Worm (Caenorhabditis elegans) whole organism, early embryonic: ENCODE data around the gene daf-42.

Source experiments
- B0310.2 ChIP-seq: sonication (generic microtip); optimal IDR thresholded peaks from 2 replicates; lab custom pipeline; 2016; ENCODE audit warnings: mild to moderate bottlenecking, missing genetic modification characterization, missing compliant biosample characterization
- F13C5.2 ChIP-seq: sonication (generic microtip); optimal IDR thresholded peaks from 2 replicates; lab custom pipeline; 2017; ENCODE audit warnings: mild to moderate bottlenecking, missing genetic modification characterization, inconsistent platforms, missing compliant biosample characterization
- aly-1 ChIP-seq: sonication (generic microtip); optimal IDR thresholded peaks from 2 replicates; lab custom pipeline; 2016; ENCODE audit warnings: missing genetic modification characterization, missing compliant biosample characterization
- ama-1 ChIP-seq: fragments of 150-350 bp; optimal IDR thresholded peaks from 2 replicates; lab custom pipeline; 2014
- ceh-13 ChIP-seq: fragments of 200-800 bp; sonication (Bioruptor generic); optimal IDR thresholded peaks from 2 replicates; lab custom pipeline; 2018; ENCODE audit warnings: mild to moderate bottlenecking, missing genetic modification characterization, missing compliant biosample characterization
- ceh-36 ChIP-seq: sonication (generic microtip); optimal IDR thresholded peaks from 2 replicates; lab custom pipeline; 2016; ENCODE audit warnings: missing genetic modification characterization, inconsistent platforms, missing compliant biosample characterization
- ets-7 ChIP-seq: sonication (generic microtip); optimal IDR thresholded peaks from 2 replicates; lab custom pipeline; 2016; ENCODE audit warnings: missing genotype, missing genetic modification characterization, missing compliant biosample characterization
- flt-1 ChIP-seq: fragments of 200-800 bp; sonication (Bioruptor generic); IDR thresholded peaks from 2 replicates; pipeline ENCODE4 v1.3.6; 2022; ENCODE audit warnings: missing genetic modification characterization, missing compliant biosample characterization
- hmbx-1 ChIP-seq: sonication (generic microtip); optimal IDR thresholded peaks from 2 replicates; lab custom pipeline; 2016; ENCODE audit warnings: mild to moderate bottlenecking, missing genetic modification characterization, missing compliant biosample characterization
- hmg-4 ChIP-seq: fragments of 200-800 bp; sonication (Bioruptor generic); optimal IDR thresholded peaks from 2 replicates; lab custom pipeline; 2018; ENCODE audit warnings: mild to moderate bottlenecking, missing genetic modification characterization, missing compliant biosample characterization
- hnd-1 ChIP-seq: sonication (generic microtip); optimal IDR thresholded peaks from 2 replicates; lab custom pipeline; 2016; ENCODE audit warnings: missing genetic modification characterization, missing compliant biosample characterization
- pes-1 ChIP-seq: fragments of 200-800 bp; sonication (Bioruptor generic); IDR thresholded peaks from 2 replicates; pipeline ENCODE4 v1.3.6; 2022; ENCODE audit warnings: missing genetic modification reagents, missing genetic modification characterization, missing compliant biosample characterization
- scrt-1 ChIP-seq: fragments of 200-800 bp; sonication (Bioruptor generic); IDR thresholded peaks from 2 replicates; pipeline ENCODE4 v1.3.6; 2022; ENCODE audit warnings: missing genetic modification characterization, missing compliant biosample characterization
- sea-1 ChIP-seq: fragments of 200-800 bp; sonication (Bioruptor generic); conservative IDR thresholded peaks from 2 replicates; pipeline ENCODE4 v1.3.6; 2022; ENCODE audit warnings: missing genetic modification characterization, missing compliant biosample characterization
- tbx-11 ChIP-seq: fragments of 200-800 bp; sonication (Bioruptor generic); IDR thresholded peaks from 2 replicates; pipeline ENCODE4 v1.3.6; 2022; ENCODE audit warnings: missing genetic modification characterization, missing compliant biosample characterization
- tbx-37 ChIP-seq: fragments of 200-800 bp; sonication (Bioruptor generic); conservative IDR thresholded peaks from 2 replicates; pipeline ENCODE4 v1.3.6; 2022; ENCODE audit warnings: missing genetic modification reagents, missing genetic modification characterization, missing compliant biosample characterization
- tra-4 ChIP-seq: sonication (generic microtip); optimal IDR thresholded peaks from 2 replicates; lab custom pipeline; 2017; ENCODE audit warnings: missing genetic modification characterization, missing compliant biosample characterization

daf-42 gene

ce11 chrIV:7328918-7329317 is 17.7 kb downstream of the daf-42 start, which contains the start of gene sqst-2:
Gene sqst-2 (minus strand): TSS chrIV:7328975.
- no peak for TF ChIP-seq F13C5.2 (tag; lab: Kevin White, UChicago)
- TF ChIP-seq ets-7 (tag; lab: Kevin White, UChicago), result no peak

ce11 chrIV:7326613-7327149 is 20.0 kb downstream of the daf-42 start, which contains the start of gene ifo-1:
Gene ifo-1 (minus strand): TSS chrIV:7326663.
- TF ChIP-seq tra-4, result no peak
- TF ChIP-seq ama-1 (lab: Kevin White, UChicago), result no peak
- TF ChIP-seq tbx-37 (GFP tag; lab: Robert Waterston, UW), result no peak
- TF ChIP-seq F13C5.2 (tag; lab: Kevin White, UChicago), result no peak
- TF ChIP-seq B0310.2 (tag; lab: Kevin White, UChicago), result no peak
- TF ChIP-seq ets-7 (tag; lab: Kevin White, UChicago), result no peak
- TF ChIP-seq ceh-36 (tag; lab: Kevin White, UChicago), result no peak
- no peak for TF ChIP-seq tbx-11
- no peak for TF ChIP-seq hnd-1
- TF ChIP-seq ceh-13 (GFP tag; lab: Kevin White, UChicago), result no peak
- TF ChIP-seq scrt-1 (GFP tag; lab: Robert Waterston, UW), result no peak
- TF ChIP-seq hmg-4 (GFP tag; lab: Kevin White, UChicago), result no peak
- TF ChIP-seq pes-1 (GFP tag; lab: Robert Waterston, UW), result no peak
- TF ChIP-seq hmbx-1, result no peak
- no peak for TF ChIP-seq sea-1 (GFP tag; lab: Robert Waterston, UW)

- TF ChIP-seq pes-1 (GFP tag; lab: Robert Waterston, UW), result no peak
- TF ChIP-seq ceh-36 (tag; lab: Kevin White, UChicago), result no peak
- TF ChIP-seq aly-1 (tag; lab: Kevin White, UChicago), result no peak
- no peak for TF ChIP-seq ama-1 (lab: Kevin White, UChicago)
- no peak for TF ChIP-seq ets-7 (tag; lab: Kevin White, UChicago)
- no peak for TF ChIP-seq sea-1 (GFP tag; lab: Robert Waterston, UW)
- no peak for TF ChIP-seq tra-4
- TF ChIP-seq hnd-1, result no peak
- no peak for TF ChIP-seq tbx-11
- TF ChIP-seq B0310.2 (tag; lab: Kevin White, UChicago), result no peak
- no peak for TF ChIP-seq tbx-37 (GFP tag; lab: Robert Waterston, UW)
These were observed 21.0 kb downstream of the daf-42 start for ce11 chrIV:7325698-7326097.

ce11 chrIV:7324913-7325312 is 21.7 kb downstream of the daf-42 start:
- TF ChIP-seq aly-1 (tag; lab: Kevin White, UChicago) (no peak), tra-4 (no peak), tbx-37 (GFP tag; lab: Robert Waterston, UW) (no peak), hmbx-1 (no peak), hnd-1 (no peak), scrt-1 (GFP tag; lab: Robert Waterston, UW) (no peak), sea-1 (GFP tag; lab: Robert Waterston, UW) (no peak), ceh-13 (GFP tag; lab: Kevin White, UChicago) (no peak), ceh-36 (tag; lab: Kevin White, UChicago) (no peak), ama-1 (lab: Kevin White, UChicago) (no peak), flt-1 (GFP tag; lab: Robert Waterston, UW) (no peak), ets-7 (tag; lab: Kevin White, UChicago) (no peak), tbx-11 (no peak), hmg-4 (GFP tag; lab: Kevin White, UChicago) (no peak), F13C5.2 (tag; lab: Kevin White, UChicago) (no peak), B0310.2 (tag; lab: Kevin White, UChicago) (no peak), pes-1 (GFP tag; lab: Robert Waterston, UW) (no peak)

- TF ChIP-seq tbx-11 (no peak), B0310.2 (tag; lab: Kevin White, UChicago) (no peak), sea-1 (GFP tag; lab: Robert Waterston, UW) (no peak), tbx-37 (GFP tag; lab: Robert Waterston, UW) (no peak), tra-4 (no peak), scrt-1 (GFP tag; lab: Robert Waterston, UW) (no peak), hmg-4 (GFP tag; lab: Kevin White, UChicago) (no peak), ama-1 (lab: Kevin White, UChicago) (no peak), pes-1 (GFP tag; lab: Robert Waterston, UW) (no peak), ets-7 (tag; lab: Kevin White, UChicago) (no peak), aly-1 (tag; lab: Kevin White, UChicago) (no peak), hmbx-1 (no peak), ceh-13 (GFP tag; lab: Kevin White, UChicago) (no peak)
These were observed 22.7 kb downstream of the daf-42 start for ce11 chrIV:7323904-7324303.

- no peak for TF ChIP-seq tbx-11
- TF ChIP-seq aly-1 (tag; lab: Kevin White, UChicago), result no peak
- no peak for TF ChIP-seq flt-1 (GFP tag; lab: Robert Waterston, UW)
These were observed 26.0 kb downstream of the daf-42 start for ce11 chrIV:7320688-7321087.

- TF ChIP-seq aly-1 (tag; lab: Kevin White, UChicago) (peak; percentile 56), F13C5.2 (tag; lab: Kevin White, UChicago) (peak; percentile 45), tra-4 (no peak), ets-7 (tag; lab: Kevin White, UChicago) (no peak), hmg-4 (GFP tag; lab: Kevin White, UChicago) (peak; percentile 29), sea-1 (GFP tag; lab: Robert Waterston, UW) (no peak), B0310.2 (tag; lab: Kevin White, UChicago) (no peak)
These were observed 26.7 kb downstream of the daf-42 start for ce11 chrIV:7319931-7320435.
